Fruit fly (Drosophila melanogaster): Measurements from ENCODE around the gene Sfp65A.

DNA sequence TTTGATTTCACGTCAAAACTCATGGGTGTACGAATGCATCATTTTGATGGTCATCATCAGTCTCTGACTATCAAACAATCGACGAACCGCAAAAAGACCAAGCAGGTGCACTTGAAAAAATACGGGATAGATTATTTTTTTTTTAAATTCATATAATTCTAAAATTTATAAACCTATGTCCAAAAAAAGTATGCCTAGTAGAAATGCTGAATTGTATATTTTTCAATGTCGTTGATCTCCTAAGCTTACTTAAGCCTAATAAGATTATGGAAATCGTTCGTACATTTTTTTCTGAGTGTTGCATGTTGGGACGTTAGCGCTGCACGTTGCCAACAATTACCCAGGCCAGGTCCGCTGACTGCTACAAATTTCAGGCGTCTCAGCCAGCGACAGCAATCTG is 41.5 kb upstream of the Sfp65A start:
- no peak for TF ChIP-seq CG10669 (GFP tag; optimal IDR thresholded peaks at IDR 0.05)
- no peak for TF ChIP-seq Sox102F (GFP tag; optimal IDR thresholded peaks at IDR 0.05)
- peak; percentile 51 for TF ChIP-seq OdsH (GFP tag; optimal IDR thresholded peaks at IDR 0.05)
- TF ChIP-seq pdm3 (GFP tag; optimal IDR thresholded peaks at IDR 0.05) = peak; percentile 50
- peak; percentile 65 for TF ChIP-seq Lpt (GFP tag; optimal IDR thresholded peaks at IDR 0.05)
- TF ChIP-seq Sox15 (GFP tag; optimal IDR thresholded peaks at IDR 0.05) = no peak
- peak; percentile 77 for TF ChIP-seq Hr4 (GFP tag; optimal IDR thresholded peaks at IDR 0.05)
